Fruit fly (Drosophila melanogaster) whole organism, pupa: Measurements from ENCODE around the gene Ns4.

Experiments
- CG17806 ChIP-seq: fragments of 200-800 bp; sonication (Bioruptor generic); optimal IDR thresholded peaks from 2 replicates; lab custom pipeline; 2018; ENCODE audit warnings: missing biosample characterization, mild to moderate bottlenecking, missing genetic modification characterization, moderate library complexity
- CG34367 ChIP-seq: fragments of 200-800 bp; sonication (Bioruptor generic); optimal IDR thresholded peaks from 2 replicates; lab custom pipeline; 2018; ENCODE audit warnings: missing biosample characterization, mild to moderate bottlenecking, missing genetic modification characterization
- CG4496 ChIP-seq: fragments of 200-800 bp; sonication (Bioruptor generic); IDR thresholded peaks from 3 replicates; pipeline ENCODE4 v1.3.6; 2022; ENCODE audit warnings: missing biosample characterization, missing genetic modification characterization
- CG9948 ChIP-seq: fragments of 200-800 bp; sonication (Bioruptor generic); optimal IDR thresholded peaks from 2 replicates; lab custom pipeline; 2018; ENCODE audit warnings: missing biosample characterization, mild to moderate bottlenecking, missing genetic modification characterization, moderate library complexity
- EcR ChIP-seq: fragments of 200-800 bp; sonication (Bioruptor generic); optimal IDR thresholded peaks from 3 replicates; lab custom pipeline; 2019; ENCODE audit warnings: missing biosample characterization, missing genetic modification characterization, mild to moderate bottlenecking, moderate library complexity, missing genetic modification reagents
- fd96Ca ChIP-seq: fragments of 200-800 bp; sonication (Bioruptor generic); IDR thresholded peaks from 3 replicates; pipeline ENCODE4 v1.3.6; 2022; ENCODE audit warnings: missing biosample characterization, missing genetic modification characterization
- rn ChIP-seq: fragments of 200-800 bp; sonication (Bioruptor generic); IDR thresholded peaks from 2 replicates; pipeline ENCODE4 v1.3.6; 2022; ENCODE audit warnings: missing biosample characterization, missing genetic modification characterization

dm6 chr2L:20759809-20760485 is 7.7 kb downstream of the Ns4 start:
- TF ChIP-seq CG9948 (tag; lab: Kevin White, UChicago) (no peak), fd96Ca (GFP tag; lab: Robert Waterston, UW) (no peak), CG34367 (tag; lab: Kevin White, UChicago) (no peak), EcR (no peak), CG4496 (GFP tag; lab: Robert Waterston, UW) (no peak), CG17806 (tag; lab: Kevin White, UChicago) (peak; percentile 3), rn (GFP tag; lab: Robert Waterston, UW) (no peak)
